Worm (Caenorhabditis elegans) whole organism, L1 larva: Measurements from ENCODE around the gene ced-8.
A peak's percentile ranks its signal among the peaks of the same experiment; 100 is the strongest.

Experiments
- C04F5.9 ChIP-seq: sonication (generic microtip); optimal IDR thresholded peaks from 2 replicates; lab custom pipeline; 2016; ENCODE audit warnings: missing genetic modification characterization, missing compliant biosample characterization
- F16B12.6 ChIP-seq: fragments of 150-350 bp; optimal IDR thresholded peaks from 2 replicates; lab custom pipeline; 2014; ENCODE audit warnings: missing biosample characterization, missing genetic modification characterization
- Y116A8C.19 ChIP-seq: sonication (generic microtip); optimal IDR thresholded peaks from 2 replicates; lab custom pipeline; 2016; ENCODE audit warnings: missing compliant biosample characterization, missing genetic modification characterization, borderline replicate concordance
- blmp-1 ChIP-seq: fragments of 150-350 bp; optimal IDR thresholded peaks from 2 replicates; lab custom pipeline; 2014; ENCODE audit warnings: missing biosample characterization, missing genetic modification characterization
- ceh-88 ChIP-seq: fragments of 200-800 bp; sonication (Bioruptor generic); IDR thresholded peaks from 2 replicates; pipeline ENCODE4 v1.3.6; 2022; ENCODE audit warnings: missing genetic modification characterization, missing compliant biosample characterization
- ceh-90 ChIP-seq: sonication (generic microtip); optimal IDR thresholded peaks from 2 replicates; lab custom pipeline; 2016; ENCODE audit warnings: missing genetic modification characterization, missing compliant biosample characterization
- ces-1 ChIP-seq: fragments of 150-350 bp; optimal IDR thresholded peaks from 2 replicates; lab custom pipeline; 2014; ENCODE audit warnings: missing biosample characterization, missing genetic modification reagents, missing genetic modification characterization
- dpl-1 ChIP-seq, 3 experiments: fragments of 150-350 bp in 2 of 3; sonication (generic microtip) in 1 of 3; optimal IDR thresholded peaks; 2 replicates each; lab custom pipeline; 2014 to 2017; ENCODE audit warnings: missing biosample characterization in 3 of 3, missing genetic modification characterization in 3 of 3, missing genetic modification reagents in 3 of 3
- dsc-1 ChIP-seq: sonication (generic microtip); optimal IDR thresholded peaks from 2 replicates; lab custom pipeline; 2016; ENCODE audit warnings: mild to moderate bottlenecking, missing genetic modification characterization, missing compliant biosample characterization
- efl-1 ChIP-seq, 4 experiments: fragments of 150-350 bp; optimal IDR thresholded peaks in 3 of 4; peaks in 1 of 4; 1 replicate in 1 of 4; 2 replicates in 3 of 4; lab custom pipeline; 2014; ENCODE audit warnings: missing biosample characterization in 2 of 4, missing genetic modification characterization in 2 of 4, missing genetic modification reagents in 2 of 4
- efl-3 ChIP-seq: fragments of 200-800 bp; sonication (Bioruptor generic); optimal IDR thresholded peaks from 2 replicates; lab custom pipeline; 2018; ENCODE audit warnings: mild to moderate bottlenecking, missing genetic modification characterization, missing compliant biosample characterization
- egl-13 ChIP-seq: sonication (generic microtip); optimal IDR thresholded peaks from 2 replicates; lab custom pipeline; 2016; ENCODE audit warnings: missing genotype, missing genetic modification reagents, missing genetic modification characterization, missing compliant biosample characterization
- egl-27 ChIP-seq, 2 experiments: fragments of 150-350 bp in 1 of 2; sonication (generic microtip); optimal IDR thresholded peaks; 3 replicates each; lab custom pipeline; 2017 to 2018; ENCODE audit warnings: missing biosample characterization in 2 of 2, missing genetic modification characterization in 2 of 2, missing genetic modification reagents in 2 of 2
- elt-2 ChIP-seq: sonication (generic microtip); optimal IDR thresholded peaks from 2 replicates; lab custom pipeline; 2016; ENCODE audit warnings: missing genetic modification characterization, mild to moderate bottlenecking, inconsistent platforms, missing compliant biosample characterization, missing genetic modification reagents
- elt-3 ChIP-seq, 6 experiments: fragments of 150-350 bp in 1 of 6; sonication (generic microtip); optimal IDR thresholded peaks; 2 replicates each; lab custom pipeline; 2017 to 2018; ENCODE audit warnings: missing biosample characterization in 6 of 6, missing genetic modification characterization in 6 of 6, inconsistent platforms in 1 of 6
- fkh-10 ChIP-seq: sonication (generic microtip); optimal IDR thresholded peaks from 2 replicates; lab custom pipeline; 2017; ENCODE audit warnings: missing biosample characterization, missing genetic modification reagents, missing genetic modification characterization
- fkh-4 ChIP-seq: sonication (generic microtip); optimal IDR thresholded peaks from 2 replicates; lab custom pipeline; 2016; ENCODE audit warnings: missing compliant biosample characterization, missing genetic modification characterization, borderline replicate concordance
- grh-1 ChIP-seq: fragments of 200-800 bp; sonication (Bioruptor generic); IDR thresholded peaks from 2 replicates; pipeline ENCODE4 v1.3.6; 2022; ENCODE audit warnings: missing genetic modification reagents, missing genetic modification characterization, missing compliant biosample characterization
- hlh-17 ChIP-seq: fragments of 200-800 bp; sonication (Bioruptor generic); optimal IDR thresholded peaks from 2 replicates; lab custom pipeline; 2018; ENCODE audit warnings: missing genetic modification characterization, mild to moderate bottlenecking, missing compliant biosample characterization, moderate library complexity, borderline replicate concordance
- hlh-4 ChIP-seq: sonication (generic microtip); optimal IDR thresholded peaks from 2 replicates; lab custom pipeline; 2016; ENCODE audit warnings: mild to moderate bottlenecking, missing genetic modification characterization, missing compliant biosample characterization
- hpl-2 ChIP-seq: fragments of 150-350 bp; optimal IDR thresholded peaks from 2 replicates; lab custom pipeline; 2014; ENCODE audit warnings: missing biosample characterization, missing genetic modification reagents, missing genetic modification characterization
- irx-1 ChIP-seq: sonication (generic microtip); optimal IDR thresholded peaks from 2 replicates; lab custom pipeline; 2016; ENCODE audit warnings: missing genetic modification characterization, missing compliant biosample characterization
- lin-13 ChIP-seq: fragments of 150-350 bp; optimal IDR thresholded peaks from 2 replicates; lab custom pipeline; 2014; ENCODE audit warnings: missing biosample characterization, missing genetic modification reagents, missing genetic modification characterization
- lin-14 ChIP-seq: fragments of 200-800 bp; sonication (Bioruptor generic); optimal IDR thresholded peaks from 2 replicates; lab custom pipeline; 2018; ENCODE audit warnings: mild to moderate bottlenecking, missing genetic modification characterization, moderate library complexity, missing compliant biosample characterization
- lin-15B ChIP-seq: fragments of 150-350 bp; sonication (generic microtip); optimal IDR thresholded peaks from 3 replicates; lab custom pipeline; 2014; ENCODE audit warnings: missing biosample characterization, missing genetic modification characterization
- lin-39 ChIP-seq: fragments of 150-350 bp; optimal IDR thresholded peaks from 2 replicates; lab custom pipeline; 2014; ENCODE audit warnings: missing biosample characterization, missing genetic modification reagents, missing genetic modification characterization
- lir-3 ChIP-seq: sonication (generic microtip); optimal IDR thresholded peaks from 2 replicates; lab custom pipeline; 2016; ENCODE audit warnings: mild to moderate bottlenecking, missing genetic modification characterization, moderate library complexity, missing compliant biosample characterization; ENCODE audit not compliant: poor library complexity
- lsy-2 ChIP-seq, 2 experiments: fragments of 150-350 bp; optimal IDR thresholded peaks; 2 replicates each; lab custom pipeline; 2014; ENCODE audit warnings: missing biosample characterization in 2 of 2, missing genetic modification characterization in 2 of 2
- mab-9 ChIP-seq: fragments of 200-800 bp; sonication (Bioruptor generic); IDR thresholded peaks from 2 replicates; pipeline ENCODE4 v1.3.6; 2022; ENCODE audit warnings: missing genetic modification reagents, missing genetic modification characterization, missing compliant biosample characterization
- mep-1 ChIP-seq: fragments of 150-350 bp; optimal IDR thresholded peaks from 2 replicates; lab custom pipeline; 2014; ENCODE audit warnings: missing biosample characterization, missing genetic modification characterization
- nhr-20 ChIP-seq: sonication (generic microtip); optimal IDR thresholded peaks from 2 replicates; lab custom pipeline; 2016; ENCODE audit warnings: mild to moderate bottlenecking, missing genetic modification characterization, missing compliant biosample characterization
- nhr-237 ChIP-seq: fragments of 150-350 bp; optimal IDR thresholded peaks from 2 replicates; lab custom pipeline; 2014; ENCODE audit warnings: missing biosample characterization, missing genetic modification characterization
- nhr-47 ChIP-seq: sonication (generic microtip); optimal IDR thresholded peaks from 2 replicates; lab custom pipeline; 2016; ENCODE audit warnings: mild to moderate bottlenecking, missing genetic modification characterization, moderate library complexity, missing compliant biosample characterization
- nhr-71 ChIP-seq: sonication (generic microtip); optimal IDR thresholded peaks from 2 replicates; lab custom pipeline; 2016; ENCODE audit warnings: mild to moderate bottlenecking, missing genetic modification characterization, moderate library complexity, missing compliant biosample characterization
- nhr-84 ChIP-seq: sonication (generic microtip); optimal IDR thresholded peaks from 2 replicates; lab custom pipeline; 2017; ENCODE audit warnings: missing biosample characterization, missing genetic modification characterization
- nhr-90 ChIP-seq: sonication (generic microtip); optimal IDR thresholded peaks from 2 replicates; lab custom pipeline; 2016; ENCODE audit warnings: mild to moderate bottlenecking, missing genetic modification characterization, missing compliant biosample characterization; ENCODE audit not compliant: poor library complexity
- pag-3 ChIP-seq: sonication (generic microtip); optimal IDR thresholded peaks from 2 replicates; lab custom pipeline; 2017; ENCODE audit warnings: missing genetic modification characterization, mild to moderate bottlenecking, missing compliant biosample characterization, antibody characterized with exemption, borderline replicate concordance; ENCODE audit not compliant: insufficient read depth
- pax-3 ChIP-seq: fragments of 200-800 bp; sonication (Bioruptor generic); optimal IDR thresholded peaks from 2 replicates; lab custom pipeline; 2018; ENCODE audit warnings: mild to moderate bottlenecking, missing genetic modification characterization, moderate library complexity, missing compliant biosample characterization
- pqm-1 ChIP-seq: sonication (generic microtip); optimal IDR thresholded peaks from 3 replicates; lab custom pipeline; 2017; ENCODE audit warnings: missing biosample characterization, missing genetic modification characterization
- rnt-1 ChIP-seq: sonication (generic microtip); optimal IDR thresholded peaks from 2 replicates; lab custom pipeline; 2016; ENCODE audit warnings: mild to moderate bottlenecking, missing genetic modification characterization, moderate library complexity, missing compliant biosample characterization
- snu-23 ChIP-seq: sonication (generic microtip); optimal IDR thresholded peaks from 2 replicates; lab custom pipeline; 2016; ENCODE audit warnings: missing genetic modification characterization, missing compliant biosample characterization
- sptf-1 ChIP-seq: fragments of 150-350 bp; optimal IDR thresholded peaks from 2 replicates; lab custom pipeline; 2014; ENCODE audit warnings: missing biosample characterization, missing genetic modification characterization
- sup-37 ChIP-seq: fragments of 200-800 bp; sonication (Bioruptor generic); optimal IDR thresholded peaks from 2 replicates; lab custom pipeline; 2018; ENCODE audit warnings: mild to moderate bottlenecking, missing genetic modification characterization, missing compliant biosample characterization
- tbx-2 ChIP-seq: sonication (generic microtip); optimal IDR thresholded peaks from 2 replicates; lab custom pipeline; 2016; ENCODE audit warnings: missing genetic modification characterization, missing compliant biosample characterization
- unc-30 ChIP-seq: sonication (generic microtip); optimal IDR thresholded peaks from 2 replicates; lab custom pipeline; 2017; ENCODE audit warnings: missing biosample characterization, missing genetic modification characterization
- unc-62 ChIP-seq: fragments of 150-350 bp; optimal IDR thresholded peaks from 2 replicates; lab custom pipeline; 2014; ENCODE audit warnings: missing biosample characterization, missing genetic modification reagents, missing genetic modification characterization
- unc-98 ChIP-seq: fragments of 200-800 bp; sonication (Bioruptor generic); IDR thresholded peaks from 2 replicates; pipeline ENCODE4 v1.3.6; 2022; ENCODE audit warnings: missing genetic modification characterization, missing compliant biosample characterization
- vab-15 ChIP-seq: sonication (generic microtip); optimal IDR thresholded peaks from 2 replicates; lab custom pipeline; 2017; ENCODE audit warnings: missing genotype, mild to moderate bottlenecking, missing genetic modification characterization, missing compliant biosample characterization
- zag-1 ChIP-seq: fragments of 150-350 bp; optimal IDR thresholded peaks from 2 replicates; lab custom pipeline; 2014; ENCODE audit warnings: missing biosample characterization, missing genetic modification characterization

Gene ced-8

DNA sequence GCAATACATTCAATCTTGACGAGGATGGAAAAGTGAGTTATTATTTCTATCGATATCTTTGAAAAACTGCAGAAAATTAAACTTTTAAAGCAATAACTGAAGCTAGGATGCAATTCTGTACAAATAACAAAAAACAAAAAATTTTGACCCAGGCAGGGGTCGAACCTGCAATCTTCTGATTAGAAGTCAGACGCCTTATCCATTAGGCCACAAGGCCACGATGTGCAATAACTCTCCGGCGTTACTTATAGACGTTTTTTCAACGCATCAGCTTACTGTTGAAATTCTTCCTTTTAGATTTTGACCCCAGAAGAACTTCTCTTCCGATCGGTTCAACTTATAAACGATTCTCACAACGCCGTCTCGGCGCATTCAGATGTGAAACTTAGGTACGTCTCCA, 35.1 kb downstream of the ced-8 start (continued):
- no peak for TF ChIP-seq efl-1 (optimal IDR thresholded peaks at IDR 0.05; lab: Kevin White, UChicago)
- peak in 1 of 2 experiments; percentile 87 for TF ChIP-seq efl-1 (GFP tag; optimal IDR thresholded peaks at IDR 0.05 in 1 of 2; lab: Kevin White, UChicago)
- TF ChIP-seq snu-23 (GFP tag; lab: Kevin White, UChicago): peak; percentile 46
- no peak for TF ChIP-seq lin-15B (tag; lab: Kevin White, UChicago)
- TF ChIP-seq blmp-1 (tag; lab: Kevin White, UChicago): no peak
- TF ChIP-seq dsc-1 (tag; lab: Kevin White, UChicago): no peak
- TF ChIP-seq elt-3 (tag; optimal IDR thresholded peaks at IDR 0.05; lab: Kevin White, UChicago): no peak
- TF ChIP-seq mep-1: no peak
- no peak for TF ChIP-seq nhr-237 (tag; lab: Kevin White, UChicago)
- no peak for TF ChIP-seq tbx-2 (tag; lab: Kevin White, UChicago)

ce11 chrX:8378312-8378711, 38.4 kb downstream of the ced-8 start, which contains the start of gene tbc-18:
TSS of gene tbc-18 (plus strand) at chrX:8378557.
- TF ChIP-seq pax-3 (tag; lab: Kevin White, UChicago) (peak; percentile 55), vab-15 (tag; lab: Kevin White, UChicago) (no peak), lir-3 (tag; lab: Kevin White, UChicago) (no peak), pqm-1 (no peak), nhr-71 (tag; lab: Kevin White, UChicago) (peak; percentile 66), pag-3 (tag; lab: Kevin White, UChicago) (no peak), irx-1 (tag; lab: Kevin White, UChicago) (no peak), fkh-10 (GFP tag; lab: Kevin White, UChicago) (peak; percentile 54), C04F5.9 (tag; lab: Kevin White, UChicago) (no peak), zag-1 (tag; lab: Kevin White, UChicago) (no peak), blmp-1 (tag; lab: Kevin White, UChicago) (no peak), sup-37 (GFP tag; lab: Kevin White, UChicago) (no peak), unc-62 (GFP tag; lab: Kevin White, UChicago) (no peak), nhr-47 (tag; lab: Kevin White, UChicago) (peak; percentile 57), hlh-4 (no peak), F16B12.6 (no peak), elt-2 (tag; lab: Kevin White, UChicago) (no peak), dpl-1 (GFP tag; optimal IDR thresholded peaks at IDR 0.05; lab: Kevin White, UChicago) (peak in 1 of 3 experiments; percentile 7), nhr-90 (no peak), snu-23 (GFP tag; lab: Kevin White, UChicago) (peak; percentile 47), hpl-2 (GFP tag; lab: Kevin White, UChicago) (no peak), Y116A8C.19 (tag; lab: Kevin White, UChicago) (no peak), unc-30 (tag; lab: Kevin White, UChicago) (no peak), ces-1 (no peak), fkh-4 (no peak), ceh-88 (GFP tag; lab: Robert Waterston, UW) (no peak), nhr-20 (tag; lab: Kevin White, UChicago) (peak; percentile 20), nhr-237 (tag; lab: Kevin White, UChicago) (no peak), unc-98 (GFP tag; lab: Robert Waterston, UW) (no peak), rnt-1 (tag; lab: Kevin White, UChicago) (no peak), grh-1 (GFP tag; lab: Robert Waterston, UW) (no peak), efl-3 (GFP tag; lab: Kevin White, UChicago) (no peak), lin-15B (tag; lab: Kevin White, UChicago) (no peak), lin-13 (GFP tag; lab: Kevin White, UChicago) (no peak), hlh-17 (GFP tag; lab: Kevin White, UChicago) (no peak), sptf-1 (tag; lab: Kevin White, UChicago) (no peak), mab-9 (no peak), nhr-84 (tag; lab: Kevin White, UChicago) (no peak), egl-13 (tag; lab: Kevin White, UChicago) (peak; percentile 40), ceh-90 (tag; lab: Kevin White, UChicago) (no peak), lin-14 (GFP tag; lab: Kevin White, UChicago) (peak; percentile 91), egl-27 (tag; optimal IDR thresholded peaks at IDR 0.05; lab: Kevin White, UChicago) (no peak), lin-39 (tag; lab: Kevin White, UChicago) (no peak), lsy-2 (tag; optimal IDR thresholded peaks at IDR 0.05; lab: Kevin White, UChicago) (peak in 1 of 2 experiments; percentile 46)
